Worm (Caenorhabditis elegans) whole organism, midembryonic: Measurements from ENCODE around the gene F27B10.1.

Experiments
- T22C8.4 ChIP-seq: fragments of 200-800 bp; sonication (Bioruptor generic); IDR thresholded peaks from 2 replicates; pipeline ENCODE4 v1.3.6; 2022; ENCODE audit warnings: missing genetic modification characterization, missing compliant biosample characterization
- cog-1 ChIP-seq: sonication (generic microtip); optimal IDR thresholded peaks from 2 replicates; lab custom pipeline; 2016; ENCODE audit warnings: missing genetic modification characterization, missing compliant biosample characterization
- flt-1 ChIP-seq: fragments of 200-800 bp; sonication (Bioruptor generic); IDR thresholded peaks from 2 replicates; pipeline ENCODE4 v1.3.6; 2022; ENCODE audit warnings: missing genetic modification characterization, missing compliant biosample characterization
- klf-2 ChIP-seq: fragments of 200-800 bp; sonication (Bioruptor generic); conservative IDR thresholded peaks from 2 replicates; pipeline ENCODE4 v1.3.6; 2022; ENCODE audit warnings: missing genetic modification reagents, missing genetic modification characterization, missing compliant biosample characterization
- med-1 ChIP-seq: sonication (generic microtip); optimal IDR thresholded peaks from 2 replicates; lab custom pipeline; 2017; ENCODE audit warnings: missing genetic modification characterization, mild to moderate bottlenecking, missing compliant biosample characterization, antibody characterized with exemption, missing genetic modification reagents; ENCODE audit not compliant: insufficient read depth
- ref-1 ChIP-seq: fragments of 200-800 bp; sonication (Bioruptor generic); conservative IDR thresholded peaks from 2 replicates; pipeline ENCODE4 v1.3.6; 2022; ENCODE audit warnings: missing genetic modification reagents, missing genetic modification characterization, missing compliant biosample characterization
- tab-1 ChIP-seq: fragments of 200-800 bp; sonication (Bioruptor generic); IDR thresholded peaks from 2 replicates; pipeline ENCODE4 v1.3.6; 2022; ENCODE audit warnings: missing genetic modification characterization, missing compliant biosample characterization
- ztf-23 ChIP-seq: fragments of 200-800 bp; sonication (Bioruptor generic); IDR thresholded peaks from 2 replicates; pipeline ENCODE4 v1.3.6; 2022; ENCODE audit warnings: missing genetic modification reagents, missing genetic modification characterization, missing compliant biosample characterization
- ztf-29 ChIP-seq: fragments of 200-800 bp; sonication (Bioruptor generic); IDR thresholded peaks from 2 replicates; pipeline ENCODE4 v1.3.6; 2022; ENCODE audit warnings: missing genetic modification reagents, missing genetic modification characterization, missing compliant biosample characterization

DNA sequence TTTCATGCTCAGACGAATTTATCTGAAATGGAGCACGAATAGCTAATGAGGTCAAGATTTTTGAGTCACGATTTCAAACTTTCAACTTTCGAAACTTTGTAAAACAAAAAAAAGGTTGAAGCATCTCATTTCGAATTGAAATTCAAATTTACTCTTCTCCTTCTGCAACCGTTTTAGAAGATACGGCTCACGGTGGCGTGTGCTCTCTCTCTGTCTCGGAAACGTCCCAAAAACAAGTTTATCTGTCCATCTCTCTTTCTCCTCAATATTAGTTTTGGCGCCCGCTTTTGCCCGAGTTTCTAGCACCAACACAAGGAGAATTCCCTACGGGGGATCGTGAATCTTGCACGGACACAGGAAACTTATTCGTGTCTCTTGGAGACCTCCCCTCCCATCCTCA lies 38.0 kb downstream of the F27B10.1 start:
- TF ChIP-seq ztf-29, result no peak
- no peak for TF ChIP-seq ztf-23 (GFP tag; lab: Robert Waterston, UW)
- no peak for TF ChIP-seq med-1 (GFP tag; lab: Kevin White, UChicago)
- no peak for TF ChIP-seq T22C8.4 (GFP tag; lab: Robert Waterston, UW)
- TF ChIP-seq ref-1, result no peak
- TF ChIP-seq klf-2 (GFP tag; lab: Robert Waterston, UW), result no peak
- TF ChIP-seq cog-1 (tag; lab: Kevin White, UChicago), result no peak
- TF ChIP-seq tab-1 (GFP tag; lab: Robert Waterston, UW), result no peak
- no peak for TF ChIP-seq flt-1 (GFP tag; lab: Robert Waterston, UW)
